Fruit fly (Drosophila melanogaster): ENCODE measurements around the gene CG14551.

CG14551 gene

dm6 chr3R:26042131-26042885 lies 20.5 kb downstream of the CG14551 start (continued):
- TF ChIP-seq CG1792 (GFP tag; optimal IDR thresholded peaks at IDR 0.05) (peak; percentile 95), Aef1 (GFP tag; IDR thresholded peaks at IDR 0.05) (peak; percentile 97), CG12942 (GFP tag; optimal IDR thresholded peaks at IDR 0.05) (peak; percentile 96)

dm6 chr3R:26041417-26042101 lies 21.3 kb downstream of the CG14551 start, which contains the start of gene gro:
TSS of gene gro (plus strand) at chr3R:26041736.
- no peak for TF ChIP-seq TFAM (GFP tag; optimal IDR thresholded peaks at IDR 0.05)
- TF ChIP-seq CG2875 (GFP tag; optimal IDR thresholded peaks at IDR 0.05), result peak; percentile 6
- TF ChIP-seq ro (GFP tag; IDR thresholded peaks at IDR 0.05), result no peak
- peak; percentile 26 for TF ChIP-seq CG18619 (GFP tag; optimal IDR thresholded peaks at IDR 0.05)
- TF ChIP-seq zfh1 (GFP tag; IDR thresholded peaks at IDR 0.05), result peak; percentile 66; the same call in 2 of the 3 replicates
- TF ChIP-seq CG11085 (GFP tag; IDR thresholded peaks at IDR 0.05), result peak; percentile 60; the same call in 1 of the 2 replicates
- TF ChIP-seq Atf-2 (GFP tag; optimal IDR thresholded peaks at IDR 0.05), result peak; percentile 43
- peak; percentile 55 for TF ChIP-seq YL-1 (GFP tag; optimal IDR thresholded peaks at IDR 0.05)
- TF ChIP-seq CG11504 (tag; optimal IDR thresholded peaks at IDR 0.05), result peak; percentile 57
- peak; percentile 31 for TF ChIP-seq Nf-YC (tag; optimal IDR thresholded peaks at IDR 0.05)
- peak; percentile 42 for TF ChIP-seq Vsx1 (GFP tag; optimal IDR thresholded peaks at IDR 0.05)
- TF ChIP-seq CG8944 (GFP tag; optimal IDR thresholded peaks at IDR 0.05), result peak; percentile 70
- TF ChIP-seq CG17568 (GFP tag; optimal IDR thresholded peaks at IDR 0.05), result peak; percentile 60
- TF ChIP-seq tin (GFP tag; optimal IDR thresholded peaks at IDR 0.05), result peak; percentile 75
- TF ChIP-seq H15 (GFP tag; IDR thresholded peaks at IDR 0.05), result peak; percentile 49; the same call in 1 of the 3 replicates
- TF ChIP-seq sima (GFP tag; optimal IDR thresholded peaks at IDR 0.05), result no peak
- peak; percentile 78 for TF ChIP-seq CG12391 (tag; optimal IDR thresholded peaks at IDR 0.05)
- no peak for TF ChIP-seq CrebB (tag; optimal IDR thresholded peaks at IDR 0.05)
- peak; percentile 77 for TF ChIP-seq vnd (GFP tag; IDR thresholded peaks at IDR 0.05; ENCODE audit: partially characterized antibody)
- TF ChIP-seq CG12942 (GFP tag; optimal IDR thresholded peaks at IDR 0.05), result peak; percentile 65
- TF ChIP-seq prd (optimal IDR thresholded peaks at IDR 0.05), result no peak
- peak; percentile 66; the same call in 2 of the 3 replicates for TF ChIP-seq prd (GFP tag; IDR thresholded peaks at IDR 0.05)
- TF ChIP-seq gfzf (GFP tag; optimal IDR thresholded peaks at IDR 0.05), result peak; percentile 40
- TF ChIP-seq nau (GFP tag; optimal IDR thresholded peaks at IDR 0.05), result no peak
- TF ChIP-seq wor (GFP tag; IDR thresholded peaks at IDR 0.05), result peak; percentile 23; the same call in 1 of the 2 replicates
- peak; percentile 69 for TF ChIP-seq CG9876 (GFP tag; optimal IDR thresholded peaks at IDR 0.05)
- TF ChIP-seq CG10959 (GFP tag; IDR thresholded peaks at IDR 0.05), result peak; percentile 68
- 0 out of 3 replicates have a peak, but pooled peaks have one; percentile 29 for TF ChIP-seq CG2199 (GFP tag; IDR thresholded peaks at IDR 0.05)
- 0 out of 2 replicates have a peak, but pooled peaks have one; percentile 6 for TF ChIP-seq sens-2 (GFP tag; IDR thresholded peaks at IDR 0.05)
- 0 out of 2 replicates have a peak, but pooled peaks have one; percentile 48 for TF ChIP-seq cas (GFP tag; IDR thresholded peaks at IDR 0.05)
- peak; percentile 47 for TF ChIP-seq CG4820 (GFP tag; optimal IDR thresholded peaks at IDR 0.05)
- TF ChIP-seq slou (GFP tag; optimal IDR thresholded peaks at IDR 0.05), result peak; percentile 65
- TF ChIP-seq CG8281 (tag; optimal IDR thresholded peaks at IDR 0.05), result peak; percentile 18
- no peak for TF ChIP-seq CG3726 (GFP tag; IDR thresholded peaks at IDR 0.05)
- TF ChIP-seq CG11093 (GFP tag; IDR thresholded peaks at IDR 0.05), result no peak
- TF ChIP-seq trem (tag; optimal IDR thresholded peaks at IDR 0.05), result peak; percentile 86
- peak; percentile 65 for TF ChIP-seq CG13424 (tag; optimal IDR thresholded peaks at IDR 0.05)
- no peak for TF ChIP-seq usp (GFP tag; optimal IDR thresholded peaks at IDR 0.05)
- TF ChIP-seq bigmax (GFP tag; optimal IDR thresholded peaks at IDR 0.05), result no peak
- no peak for TF ChIP-seq sqz (GFP tag; optimal IDR thresholded peaks at IDR 0.05)
- TF ChIP-seq CG6813 (GFP tag; optimal IDR thresholded peaks at IDR 0.05), result no peak
- peak; percentile 36 for TF ChIP-seq ash1 (GFP tag; optimal IDR thresholded peaks at IDR 0.05)
- TF ChIP-seq gro (GFP tag; optimal IDR thresholded peaks at IDR 0.05), result peak; percentile 95
- TF ChIP-seq Six4 (GFP tag; optimal IDR thresholded peaks at IDR 0.05), result peak; percentile 52

Data from whole organism, embryonic.